Worm (Caenorhabditis elegans): Measurements from ENCODE around the gene F26F2.13.

F26F2.13 gene

DNA sequence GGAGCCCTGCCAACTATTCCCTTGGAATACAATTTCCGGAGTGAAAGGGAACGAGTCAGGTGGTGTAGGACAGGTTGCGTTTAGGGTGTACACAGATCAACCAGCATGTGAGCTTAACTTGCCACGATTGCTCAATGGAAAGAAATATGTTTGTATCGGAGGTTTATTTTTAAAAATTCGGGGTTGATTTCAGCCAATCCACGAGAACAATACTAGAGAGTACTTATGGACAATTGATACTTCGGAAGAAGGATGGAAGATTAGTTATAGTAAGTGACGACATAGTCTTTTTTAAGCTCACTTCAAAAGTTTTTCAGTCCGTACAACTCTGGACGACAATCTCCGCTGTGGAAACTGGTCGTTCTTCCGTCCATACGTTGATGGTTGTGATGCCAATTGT is 10.7 kb downstream of the F26F2.13 start:
- no peak for TF ChIP-seq lsy-27 (tag; optimal IDR thresholded peaks at IDR 0.05; ENCODE audit: borderline replicate concordance, insufficient read depth)

DNA sequence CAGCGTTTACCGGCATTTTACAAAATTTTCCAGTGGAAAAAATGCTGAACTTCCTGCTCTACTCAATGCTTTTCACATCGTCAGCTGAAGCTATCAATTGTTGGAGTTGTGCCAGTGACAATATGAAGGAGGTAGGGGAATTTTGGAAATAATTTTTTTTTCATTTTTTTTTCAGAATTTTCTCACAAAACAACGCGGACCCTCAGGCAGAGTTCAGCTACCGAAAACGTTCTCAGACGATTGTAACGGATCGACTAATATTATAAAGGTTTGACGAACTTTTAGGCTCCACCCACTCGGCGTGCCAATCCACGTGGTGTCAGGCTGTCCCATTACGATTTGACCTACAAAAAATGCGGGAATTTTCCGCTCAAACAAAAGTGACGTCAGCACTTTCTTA is 15.4 kb downstream of the F26F2.13 start, which contains the start of gene F26F2.8:
F26F2.8 (plus strand) TSS at position 13 of the 400 bp plus-strand sequence.
- TF ChIP-seq hlh-12 (tag; optimal IDR thresholded peaks at IDR 0.05) (no peak), pbrm-1 (GFP tag; IDR thresholded peaks at IDR 0.05) (no peak)

DNA sequence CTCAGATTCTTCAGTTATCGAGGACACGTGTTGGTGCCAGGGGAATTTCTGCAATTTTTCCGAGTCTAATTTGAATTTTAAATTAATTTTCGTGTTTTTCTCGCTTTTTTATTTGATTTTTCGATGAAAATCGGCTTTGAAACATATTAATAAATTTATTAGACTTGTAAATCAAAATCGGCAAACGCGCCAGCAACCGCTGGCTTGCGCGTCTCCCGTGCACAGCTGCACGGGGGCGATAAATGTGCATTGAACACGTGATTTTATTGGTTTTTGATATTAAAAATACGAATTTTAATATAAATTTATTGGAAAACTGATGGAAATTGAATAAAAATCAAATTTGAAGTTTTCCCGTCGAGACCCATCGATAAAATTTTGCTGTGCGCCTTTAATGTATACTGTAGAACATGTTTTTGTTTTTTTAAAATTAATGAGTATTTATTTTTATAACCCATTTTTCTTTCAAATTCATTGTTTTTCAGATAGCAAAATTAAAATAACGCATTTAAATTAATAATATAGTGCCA is 16.4 kb downstream of the F26F2.13 start, which contains the start of gene F26F2.7:
F26F2.7 (plus strand) TSS at position 480 of the 530 bp plus-strand sequence.
- TF ChIP-seq lag-1 (GFP tag; IDR thresholded peaks at IDR 0.05) (no peak), rpc-1 (optimal IDR thresholded peaks at IDR 0.05) (no peak), rpc-1 (tag; optimal IDR thresholded peaks at IDR 0.05) (no peak), F37B4.10 (GFP tag; IDR thresholded peaks at IDR 0.05) (0 out of 2 replicates have a peak, but pooled peaks have one; percentile 20), sea-2 (GFP tag; IDR thresholded peaks at IDR 0.05) (no peak), B0261.1 (tag; optimal IDR thresholded peaks at IDR 0.05) (peak; percentile 25), B0336.3 (GFP tag; IDR thresholded peaks at IDR 0.05) (peak; percentile 97), nhr-120 (GFP tag; IDR thresholded peaks at IDR 0.05) (no peak), snpc-1.3 (tag; optimal IDR thresholded peaks at IDR 0.05; ENCODE audit: insufficient read depth) (peak; percentile 44), F23B12.7 (tag; optimal IDR thresholded peaks at IDR 0.05; ENCODE audit: insufficient read depth) (peak; percentile 44), xnd-1 (tag; optimal IDR thresholded peaks at IDR 0.05) (peak; percentile 100), rcor-1 (GFP tag; IDR thresholded peaks at IDR 0.05) (peak; percentile 89), ccch-3 (GFP tag; optimal IDR thresholded peaks at IDR 0.05) (no peak), unc-130 (GFP tag; optimal IDR thresholded peaks at IDR 0.05) (peak; percentile 65), madf-6 (GFP tag; IDR thresholded peaks at IDR 0.05) (peak; percentile 99), ztf-6 (GFP tag; IDR thresholded peaks at IDR 0.05) (no peak), ztf-25 (GFP tag; IDR thresholded peaks at IDR 0.05) (no peak), ets-4 (GFP tag; optimal IDR thresholded peaks at IDR 0.05) (no peak), attf-3 (GFP tag; conservative IDR thresholded peaks at IDR 0.05) (peak; percentile 58), attf-6 (GFP tag; IDR thresholded peaks at IDR 0.05) (peak; percentile 79), nfya-1 (tag; optimal IDR thresholded peaks at IDR 0.05; ENCODE audit: borderline replicate concordance, insufficient read depth) (no peak), F55B11.4 (tag; optimal IDR thresholded peaks at IDR 0.05; ENCODE audit: borderline replicate concordance, insufficient read depth) (no peak), nhr-90 (tag; optimal IDR thresholded peaks at IDR 0.05) (no peak), pbrm-1 (GFP tag; IDR thresholded peaks at IDR 0.05) (peak; percentile 93), ceh-79 (tag; optimal IDR thresholded peaks at IDR 0.05) (peak; percentile 29), tbx-9 (tag; optimal IDR thresholded peaks at IDR 0.05; ENCODE audit: borderline replicate concordance) (no peak), ceh-27 (GFP tag; optimal IDR thresholded peaks at IDR 0.05) (no peak), ztf-3 (GFP tag; optimal IDR thresholded peaks at IDR 0.05) (no peak), Y79H2A.3 (GFP tag; conservative IDR thresholded peaks at IDR 0.05) (peak; percentile 29; the same call in 1 of the 2 replicates), aptf-3 (GFP tag; IDR thresholded peaks at IDR 0.05) (no peak), mes-4 (tag; optimal IDR thresholded peaks at IDR 0.05) (no peak), lir-1 (GFP tag; conservative IDR thresholded peaks at IDR 0.05) (peak; percentile 80; the same call in 1 of the 2 replicates), athp-1 (tag; optimal IDR thresholded peaks at IDR 0.05) (peak; percentile 85), rec-8 (tag; optimal IDR thresholded peaks at IDR 0.05) (no peak), nhr-27 (tag; optimal IDR thresholded peaks at IDR 0.05) (no peak), egrh-3 (GFP tag; IDR thresholded peaks at IDR 0.05) (peak; percentile 58; the same call in 1 of the 2 replicates), hsf-1 (GFP tag; IDR thresholded peaks at IDR 0.05) (no peak), hlh-12 (tag; optimal IDR thresholded peaks at IDR 0.05) (no peak), dpl-1 (GFP tag; optimal IDR thresholded peaks at IDR 0.05) (peak; percentile 59), B0019.2 (GFP tag; conservative IDR thresholded peaks at IDR 0.05) (0 out of 2 replicates have a peak, but pooled peaks have one; percentile 20), Y67H2A.10 (GFP tag; conservative IDR thresholded peaks at IDR 0.05) (peak; percentile 63; the same call in 1 of the 2 replicates), ZK185.1 (tag; optimal IDR thresholded peaks at IDR 0.05; ENCODE audit: poor library complexity, severe bottlenecking) (no peak)

All from whole organism, young adult.